Worm (Caenorhabditis elegans): ENCODE measurements around the gene M110.9.
A peak's percentile ranks its signal among the peaks of the same experiment; 100 is the strongest.

M110.9 gene

DNA sequence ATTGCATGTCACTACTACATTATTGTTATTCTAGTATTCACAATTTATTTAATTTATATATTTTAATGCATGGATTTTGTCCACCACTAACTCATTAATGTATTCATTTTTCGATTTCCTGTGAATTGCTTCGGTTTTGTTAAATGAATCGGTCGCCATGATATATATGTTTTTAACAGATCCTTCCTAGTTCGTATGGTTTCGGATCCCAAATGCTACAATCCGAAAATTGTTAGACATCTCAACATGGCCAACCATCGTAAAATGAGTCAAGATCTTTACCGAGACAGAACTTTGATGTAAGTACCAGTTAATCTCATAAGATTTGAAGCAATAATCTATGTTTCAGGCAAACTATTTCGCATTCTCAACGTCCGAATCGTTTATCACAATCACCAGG, 42.0 kb downstream of the M110.9 start:
- TF ChIP-seq lim-7 (GFP tag; IDR thresholded peaks at IDR 0.05) (no peak), unc-130 (GFP tag; optimal IDR thresholded peaks at IDR 0.05) (no peak), ztf-7 (tag; optimal IDR thresholded peaks at IDR 0.05) (no peak), lin-38 (GFP tag; IDR thresholded peaks at IDR 0.05) (0 out of 2 replicates have a peak, but pooled peaks have one; percentile 34), hlh-30 (tag; optimal IDR thresholded peaks at IDR 0.05; ENCODE audit: insufficient read depth) (no peak), zip-11 (GFP tag; IDR thresholded peaks at IDR 0.05) (no peak), spr-1 (tag; optimal IDR thresholded peaks at IDR 0.05) (no peak), nhr-11 (tag; optimal IDR thresholded peaks at IDR 0.05) (no peak), unc-62 (GFP tag; optimal IDR thresholded peaks at IDR 0.05 in 1 of 2) (peak in 1 of 2 experiments; percentile 93), unc-62 (tag; optimal IDR thresholded peaks at IDR 0.05) (no peak), dmd-8 (GFP tag; IDR thresholded peaks at IDR 0.05) (no peak), php-3 (GFP tag; IDR thresholded peaks at IDR 0.05) (no peak), egl-43 (GFP tag; IDR thresholded peaks at IDR 0.05) (no peak), mes-2 (tag; optimal IDR thresholded peaks at IDR 0.05; ENCODE audit: poor library complexity, severe bottlenecking) (no peak), mxl-3 (GFP tag; optimal IDR thresholded peaks at IDR 0.05) (no peak), ceh-82 (tag; optimal IDR thresholded peaks at IDR 0.05) (no peak)

DNA sequence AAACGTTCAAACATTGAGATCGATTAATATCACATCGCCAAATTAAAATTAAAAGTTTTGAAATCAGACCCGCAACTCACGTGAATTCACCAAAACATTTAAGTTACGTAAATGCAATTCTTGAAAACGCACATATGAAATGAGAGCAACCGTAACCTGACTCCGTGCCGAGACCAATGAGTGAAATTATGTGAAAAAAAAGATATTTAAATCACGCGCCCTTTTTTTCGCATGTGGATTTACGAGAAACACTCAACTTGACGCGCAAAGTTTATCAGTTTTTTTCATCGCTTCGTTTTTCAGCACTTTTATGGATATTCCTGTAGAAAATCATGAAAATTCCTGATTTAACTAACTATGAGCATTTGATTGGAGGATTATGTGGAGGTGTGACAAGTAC, 45.0 kb downstream of the M110.9 start, which contains the start of the genes gei-14 and slc-25A32:
TSS of gene gei-14 (minus strand) at position 175 of the 400 bp plus-strand sequence.
TSS of gene slc-25A32 (plus strand) at position 242 of the 400 bp plus-strand sequence.
- TF ChIP-seq dpl-1 (GFP tag; optimal IDR thresholded peaks at IDR 0.05) (peak; percentile 89), ctbp-1 (GFP tag; IDR thresholded peaks at IDR 0.05) (no peak), lin-13 (GFP tag; optimal IDR thresholded peaks at IDR 0.05) (peak; percentile 45), daf-19 (GFP tag; conservative IDR thresholded peaks at IDR 0.05) (no peak), hmg-1.1 (GFP tag; IDR thresholded peaks at IDR 0.05) (no peak), nhr-77 (tag; optimal IDR thresholded peaks at IDR 0.05) (no peak), mdl-1 (tag; optimal IDR thresholded peaks at IDR 0.05) (no peak), nhr-111 (GFP tag; optimal IDR thresholded peaks at IDR 0.05) (no peak), pha-4 (GFP tag; IDR thresholded peaks at IDR 0.05) (no peak), pha-4 (tag; optimal IDR thresholded peaks at IDR 0.05) (peak; percentile 12), mxl-2 (GFP tag; conservative IDR thresholded peaks at IDR 0.05) (no peak), D1046.2 (GFP tag; IDR thresholded peaks at IDR 0.05) (no peak), lin-38 (GFP tag; IDR thresholded peaks at IDR 0.05) (peak; percentile 57), nhr-6 (tag; optimal IDR thresholded peaks at IDR 0.05) (peak; percentile 0), mes-2 (tag; optimal IDR thresholded peaks at IDR 0.05; ENCODE audit: poor library complexity, severe bottlenecking) (peak; percentile 54), ceh-32 (tag; optimal IDR thresholded peaks at IDR 0.05; ENCODE audit: poor library complexity) (no peak), aha-1 (tag) (no peak), hlh-11 (tag; optimal IDR thresholded peaks at IDR 0.05) (no peak), F26F4.8 (GFP tag; conservative IDR thresholded peaks at IDR 0.05) (no peak), lsy-2 (tag; optimal IDR thresholded peaks at IDR 0.05) (peak in 1 of 2 experiments; percentile 82), mdt-29 (GFP tag; IDR thresholded peaks at IDR 0.05) (no peak), dmd-6 (GFP tag; IDR thresholded peaks at IDR 0.05) (no peak), fkh-10 (GFP tag; optimal IDR thresholded peaks at IDR 0.05) (no peak), lim-7 (GFP tag; IDR thresholded peaks at IDR 0.05) (no peak), unc-39 (tag; optimal IDR thresholded peaks at IDR 0.05) (no peak), egl-27 (tag; optimal IDR thresholded peaks at IDR 0.05) (no peak), hlh-30 (tag; optimal IDR thresholded peaks at IDR 0.05; ENCODE audit: insufficient read depth) (peak; percentile 52), mxl-3 (GFP tag; optimal IDR thresholded peaks at IDR 0.05) (no peak), ZK546.5 (tag; optimal IDR thresholded peaks at IDR 0.05) (no peak), R02D3.7 (tag; optimal IDR thresholded peaks at IDR 0.05) (peak; percentile 84), unc-130 (GFP tag; optimal IDR thresholded peaks at IDR 0.05) (peak; percentile 65), lin-29 (GFP tag; IDR thresholded peaks at IDR 0.05) (no peak), F49E8.2 (tag; optimal IDR thresholded peaks at IDR 0.05; ENCODE audit: borderline replicate concordance) (peak; percentile 45), ZK337.2 (GFP tag; IDR thresholded peaks at IDR 0.05) (no peak)

All from whole organism, L4 larva.